Worm (Caenorhabditis elegans): ENCODE data around the gene scb-1.

scb-1 gene

ce11 chrV:11123817-11124337, 4.4 kb upstream of the scb-1 start, which contains the start of the genes atp-5 and lmtr-3 (continued):
- peak; percentile 75 for TF ChIP-seq nhr-19 (GFP tag; conservative IDR thresholded peaks at IDR 0.05)
- peak; percentile 39 for TF ChIP-seq blmp-1 (tag; optimal IDR thresholded peaks at IDR 0.05)
- TF ChIP-seq nhr-12 (tag; optimal IDR thresholded peaks at IDR 0.05): no peak
- no peak for TF ChIP-seq fkh-10 (GFP tag; optimal IDR thresholded peaks at IDR 0.05)
- no peak for TF ChIP-seq Y116A8C.19 (tag; optimal IDR thresholded peaks at IDR 0.05; ENCODE audit: borderline replicate concordance)
- no peak for TF ChIP-seq F16B12.6 (tag; optimal IDR thresholded peaks at IDR 0.05)
- peak; percentile 73 for TF ChIP-seq C16A3.4 (tag; optimal IDR thresholded peaks at IDR 0.05)
- no peak for TF ChIP-seq aha-1 (tag; optimal IDR thresholded peaks at IDR 0.05)
- TF ChIP-seq nhr-71 (tag; optimal IDR thresholded peaks at IDR 0.05): peak; percentile 89
- no peak for TF ChIP-seq C34B4.2 (tag; optimal IDR thresholded peaks at IDR 0.05)
- no peak for TF ChIP-seq egl-27 (tag; optimal IDR thresholded peaks at IDR 0.05)
- peak; percentile 66 for TF ChIP-seq swsn-7 (tag; optimal IDR thresholded peaks at IDR 0.05)
- peak; percentile 30 for TF ChIP-seq elt-2 (tag; optimal IDR thresholded peaks at IDR 0.05)
- peak; percentile 93 for TF ChIP-seq lir-3 (tag; optimal IDR thresholded peaks at IDR 0.05; ENCODE audit: poor library complexity)
- no peak for TF ChIP-seq ztf-4 (tag; optimal IDR thresholded peaks at IDR 0.05)
- no peak for TF ChIP-seq vab-15 (tag; optimal IDR thresholded peaks at IDR 0.05)
- no peak for TF ChIP-seq zip-4 (GFP tag; optimal IDR thresholded peaks at IDR 0.05)
- TF ChIP-seq nhr-90 (tag; optimal IDR thresholded peaks at IDR 0.05; ENCODE audit: poor library complexity): peak; percentile 83
- peak; percentile 90 for TF ChIP-seq lin-14 (GFP tag; optimal IDR thresholded peaks at IDR 0.05)
- TF ChIP-seq grh-1 (GFP tag; IDR thresholded peaks at IDR 0.05): no peak
- peak; percentile 82 for TF ChIP-seq fkh-4 (tag; optimal IDR thresholded peaks at IDR 0.05; ENCODE audit: borderline replicate concordance)
- peak; percentile 64 for TF ChIP-seq lin-15B (tag; optimal IDR thresholded peaks at IDR 0.05)
- TF ChIP-seq ces-1 (GFP tag; optimal IDR thresholded peaks at IDR 0.05): no peak
- peak; percentile 68 to 81 (median 69) for TF ChIP-seq dpl-1 (GFP tag; optimal IDR thresholded peaks at IDR 0.05)
- TF ChIP-seq efl-1 (optimal IDR thresholded peaks at IDR 0.05): peak; percentile 70 to 71
- peak; percentile 74 to 95 for TF ChIP-seq efl-1 (GFP tag; optimal IDR thresholded peaks at IDR 0.05 in 1 of 2)
- TF ChIP-seq nhr-20 (tag; optimal IDR thresholded peaks at IDR 0.05): peak; percentile 78
- TF ChIP-seq ceh-8 (GFP tag; optimal IDR thresholded peaks at IDR 0.05): no peak
- TF ChIP-seq zag-1 (tag; optimal IDR thresholded peaks at IDR 0.05): no peak
- TF ChIP-seq fos-1 (tag; optimal IDR thresholded peaks at IDR 0.05): no peak
- TF ChIP-seq unc-62 (GFP tag; optimal IDR thresholded peaks at IDR 0.05): no peak

- TF ChIP-seq hlh-4 (tag; optimal IDR thresholded peaks at IDR 0.05) (no peak), ceh-63 (GFP tag; optimal IDR thresholded peaks at IDR 0.05) (no peak), nhr-85 (tag) (peak; percentile 49), sox-4 (tag; optimal IDR thresholded peaks at IDR 0.05) (no peak), C16A3.4 (tag; optimal IDR thresholded peaks at IDR 0.05) (no peak), mef-2 (tag; optimal IDR thresholded peaks at IDR 0.05) (no peak), sptf-1 (tag; optimal IDR thresholded peaks at IDR 0.05) (no peak), fkh-10 (GFP tag; optimal IDR thresholded peaks at IDR 0.05) (no peak), elt-2 (tag; optimal IDR thresholded peaks at IDR 0.05) (peak; percentile 31), egl-13 (tag; optimal IDR thresholded peaks at IDR 0.05) (no peak), irx-1 (tag; optimal IDR thresholded peaks at IDR 0.05) (no peak), egl-27 (tag; optimal IDR thresholded peaks at IDR 0.05) (no peak), snpc-4 (tag; optimal IDR thresholded peaks at IDR 0.05) (no peak), elt-3 (tag; optimal IDR thresholded peaks at IDR 0.05) (no peak), snu-23 (GFP tag; optimal IDR thresholded peaks at IDR 0.05) (peak; percentile 16), unc-30 (tag; optimal IDR thresholded peaks at IDR 0.05) (no peak), dpl-1 (GFP tag; optimal IDR thresholded peaks at IDR 0.05) (no peak), blmp-1 (tag; optimal IDR thresholded peaks at IDR 0.05) (no peak), ama-1 (optimal IDR thresholded peaks at IDR 0.05) (peak; percentile 57), unc-62 (GFP tag; optimal IDR thresholded peaks at IDR 0.05) (no peak), alr-1 (tag; optimal IDR thresholded peaks at IDR 0.05; ENCODE audit: borderline replicate concordance) (no peak), skn-1 (tag; optimal IDR thresholded peaks at IDR 0.05) (no peak), aha-1 (tag; optimal IDR thresholded peaks at IDR 0.05) (no peak), unc-86 (tag; optimal IDR thresholded peaks at IDR 0.05) (no peak), rnt-1 (tag; optimal IDR thresholded peaks at IDR 0.05) (peak; percentile 7), zag-1 (tag; optimal IDR thresholded peaks at IDR 0.05) (no peak), mab-9 (GFP tag; IDR thresholded peaks at IDR 0.05) (no peak), jun-1 (tag; optimal IDR thresholded peaks at IDR 0.05) (no peak), unc-98 (GFP tag; IDR thresholded peaks at IDR 0.05) (no peak), nhr-84 (tag; optimal IDR thresholded peaks at IDR 0.05) (no peak)
These were observed 3.0 kb upstream of the scb-1 start, which contains the start of gene mboa-2 for ce11 chrV:11122466-11122865. TSS of gene mboa-2 (minus strand) at chrV:11122493.

Measured in whole organism, L1 larva.